Worm (Caenorhabditis elegans) whole organism, L4 larva: ENCODE results near the gene ins-13.

ENCODE experiments used
- fkh-10 ChIP-seq: fragments of 150-350 bp; optimal IDR thresholded peaks from 2 replicates; lab custom pipeline; 2014; ENCODE audit warnings: missing biosample characterization, missing genetic modification reagents, missing genetic modification characterization
- mes-2 ChIP-seq: sonication (generic microtip); optimal IDR thresholded peaks from 2 replicates; lab custom pipeline; 2016; ENCODE audit warnings: missing genotype, mild to moderate bottlenecking, missing genetic modification characterization, missing compliant biosample characterization; ENCODE audit not compliant: poor library complexity, severe bottlenecking
- nhr-237 ChIP-seq: sonication (generic microtip); optimal IDR thresholded peaks from 2 replicates; lab custom pipeline; 2017; ENCODE audit warnings: missing biosample characterization, missing genetic modification characterization
- nhr-25 ChIP-seq: sonication (generic microtip); optimal IDR thresholded peaks from 2 replicates; lab custom pipeline; 2017; ENCODE audit warnings: missing genetic modification characterization, mild to moderate bottlenecking, missing compliant biosample characterization, antibody characterized with exemption, moderate library complexity, borderline replicate concordance; ENCODE audit not compliant: insufficient read depth
- nhr-28 ChIP-seq: fragments of 150-350 bp; optimal IDR thresholded peaks from 2 replicates; lab custom pipeline; 2014; ENCODE audit warnings: missing biosample characterization, missing genetic modification characterization
- zfp-3 ChIP-seq: fragments of 200-800 bp; sonication (Bioruptor generic); conservative IDR thresholded peaks from 2 replicates; pipeline ENCODE4 v1.3.6; 2022; ENCODE audit warnings: missing genetic modification reagents, missing genetic modification characterization, missing compliant biosample characterization

ce11 chrII:5565082-5565623 is 20.5 kb upstream of the ins-13 start:
- TF ChIP-seq nhr-25 (tag; lab: Kevin White, UChicago) (no peak), nhr-237 (tag; lab: Kevin White, UChicago) (no peak), mes-2 (tag; lab: Kevin White, UChicago) (no peak), nhr-28 (no peak), fkh-10 (GFP tag; lab: Kevin White, UChicago) (no peak), zfp-3 (GFP tag; lab: Robert Waterston, UW) (no peak)
